Worm (Caenorhabditis elegans): Measurements from ENCODE around the gene W08G11.5.

The W08G11.5 gene

DNA sequence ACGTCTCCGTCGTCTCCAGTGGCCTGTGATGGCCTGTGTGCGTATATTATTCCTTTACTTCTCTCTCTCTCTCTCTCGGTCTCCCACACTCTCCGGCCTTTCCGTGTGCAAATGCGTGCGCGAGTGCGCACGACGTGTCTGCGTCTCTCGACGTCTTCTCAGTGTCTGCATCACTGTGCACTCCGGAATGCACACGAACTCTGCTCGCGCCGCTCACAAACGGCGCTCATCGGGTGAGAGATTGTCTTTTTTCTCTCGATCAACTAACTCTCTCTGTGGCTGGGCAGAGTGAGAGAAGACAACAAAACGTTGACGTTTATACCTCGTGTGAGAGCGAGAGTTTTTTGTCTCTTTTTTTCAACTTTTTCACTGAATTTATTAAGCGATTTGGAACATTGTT, 9.6 kb upstream of the W08G11.5 start (continued):
- TF ChIP-seq ceh-30 (tag; optimal IDR thresholded peaks at IDR 0.05): peak; percentile 47
- peak; percentile 41 for TF ChIP-seq lim-6 (tag; optimal IDR thresholded peaks at IDR 0.05)
- TF ChIP-seq nhr-11 (tag; optimal IDR thresholded peaks at IDR 0.05): no peak
- no peak for TF ChIP-seq fkh-6 (tag; optimal IDR thresholded peaks at IDR 0.05)
- peak; percentile 26 for TF ChIP-seq tbx-7 (tag; optimal IDR thresholded peaks at IDR 0.05)
- no peak for TF ChIP-seq C38D4.7 (GFP tag; optimal IDR thresholded peaks at IDR 0.05)
- peak; percentile 49 for TF ChIP-seq sdc-2 (tag; optimal IDR thresholded peaks at IDR 0.05)
- no peak for TF ChIP-seq elt-4 (tag; optimal IDR thresholded peaks at IDR 0.05)
- TF ChIP-seq ttx-3 (tag; optimal IDR thresholded peaks at IDR 0.05): no peak
- TF ChIP-seq unc-86 (tag; optimal IDR thresholded peaks at IDR 0.05): no peak
- TF ChIP-seq syd-9 (tag; optimal IDR thresholded peaks at IDR 0.05): no peak
- no peak for TF ChIP-seq hlh-13 (GFP tag; optimal IDR thresholded peaks at IDR 0.05)
- no peak for TF ChIP-seq ceh-48 (tag; optimal IDR thresholded peaks at IDR 0.05)
- TF ChIP-seq pha-4 (tag; optimal IDR thresholded peaks at IDR 0.05): no peak
- TF ChIP-seq pat-9 (tag; optimal IDR thresholded peaks at IDR 0.05): no peak
- TF ChIP-seq T23F11.4 (GFP tag; optimal IDR thresholded peaks at IDR 0.05): no peak
- TF ChIP-seq nfya-1 (tag; optimal IDR thresholded peaks at IDR 0.05): peak; percentile 92
- no peak for TF ChIP-seq sox-2 (GFP tag; IDR thresholded peaks at IDR 0.05)
- peak; percentile 68 for TF ChIP-seq pqm-1 (tag; optimal IDR thresholded peaks at IDR 0.05)
- TF ChIP-seq sox-4 (tag; optimal IDR thresholded peaks at IDR 0.05): no peak

DNA sequence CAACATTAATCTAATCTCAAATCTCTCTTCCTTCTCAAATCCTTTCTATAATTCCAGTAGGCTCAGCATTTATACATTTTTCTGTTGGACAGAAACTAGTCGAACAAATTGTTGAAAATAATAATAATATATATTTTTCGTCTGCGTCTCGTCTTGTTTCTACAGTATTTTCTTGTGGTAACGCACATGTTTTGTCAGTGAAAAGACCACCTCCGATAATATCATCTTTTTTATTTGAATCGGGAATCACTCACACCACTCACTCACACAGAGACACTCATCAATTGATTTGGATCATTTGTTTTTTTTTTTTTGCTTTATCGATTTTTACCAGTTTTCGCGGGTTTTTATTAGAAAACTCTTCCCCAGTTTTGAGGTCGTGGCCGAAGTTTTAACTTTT, 8.4 kb upstream of the W08G11.5 start:
- no peak for TF ChIP-seq sox-4 (tag; optimal IDR thresholded peaks at IDR 0.05)
- TF ChIP-seq ceh-6 (GFP tag; optimal IDR thresholded peaks at IDR 0.05): no peak
- no peak for TF ChIP-seq ceh-19 (GFP tag; optimal IDR thresholded peaks at IDR 0.05)
- no peak for TF ChIP-seq hlh-15 (tag; optimal IDR thresholded peaks at IDR 0.05)
- no peak for TF ChIP-seq hlh-8 (tag; optimal IDR thresholded peaks at IDR 0.05)
- TF ChIP-seq tbx-7 (tag; optimal IDR thresholded peaks at IDR 0.05): no peak
- TF ChIP-seq ceh-48 (tag; optimal IDR thresholded peaks at IDR 0.05): no peak
- TF ChIP-seq sdc-2 (tag; optimal IDR thresholded peaks at IDR 0.05): no peak
- TF ChIP-seq odd-2 (tag; optimal IDR thresholded peaks at IDR 0.05): no peak
- no peak for TF ChIP-seq tbx-2 (tag; optimal IDR thresholded peaks at IDR 0.05)
- TF ChIP-seq C08G9.2 (tag; optimal IDR thresholded peaks at IDR 0.05): no peak
- TF ChIP-seq T23F11.4 (GFP tag; optimal IDR thresholded peaks at IDR 0.05): no peak
- TF ChIP-seq npax-4 (tag; optimal IDR thresholded peaks at IDR 0.05): no peak
- no peak for TF ChIP-seq hlh-13 (GFP tag; optimal IDR thresholded peaks at IDR 0.05)

DNA sequence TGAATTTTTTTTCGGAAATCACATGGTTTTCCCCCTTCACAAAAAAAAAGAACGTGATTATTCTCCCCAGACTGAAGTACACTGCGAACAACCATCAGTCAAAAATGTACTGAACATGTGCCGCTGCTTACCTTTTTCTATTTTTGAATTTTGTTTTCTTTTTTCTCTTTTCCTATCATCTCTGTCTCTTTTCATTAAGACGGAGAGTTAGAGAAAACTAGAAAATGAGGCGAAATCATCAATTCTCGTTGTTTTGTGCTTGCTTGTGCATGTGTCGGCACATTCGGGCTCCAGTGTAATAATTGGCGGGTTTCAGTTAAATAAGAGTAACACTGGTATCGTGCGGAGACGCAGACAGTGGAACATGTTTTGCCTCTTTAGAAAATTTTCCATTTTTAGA, 6.0 kb upstream of the W08G11.5 start:
- no peak for TF ChIP-seq syd-9 (tag; optimal IDR thresholded peaks at IDR 0.05)
- no peak for TF ChIP-seq C38D4.7 (GFP tag; optimal IDR thresholded peaks at IDR 0.05)
- no peak for TF ChIP-seq ceh-22 (tag; optimal IDR thresholded peaks at IDR 0.05)
- no peak for TF ChIP-seq dve-1 (tag; optimal IDR thresholded peaks at IDR 0.05)
- TF ChIP-seq zip-5 (tag; optimal IDR thresholded peaks at IDR 0.05): no peak
- TF ChIP-seq tbx-7 (tag; optimal IDR thresholded peaks at IDR 0.05): no peak
- TF ChIP-seq ceh-18 (tag; optimal IDR thresholded peaks at IDR 0.05): peak; percentile 49
- no peak for TF ChIP-seq lin-11 (tag; optimal IDR thresholded peaks at IDR 0.05)
- TF ChIP-seq pat-9 (tag; optimal IDR thresholded peaks at IDR 0.05): no peak
- no peak for TF ChIP-seq hlh-15 (tag; optimal IDR thresholded peaks at IDR 0.05)
- no peak for TF ChIP-seq unc-3 (GFP tag; conservative IDR thresholded peaks at IDR 0.05)
- no peak for TF ChIP-seq unc-3 (tag; optimal IDR thresholded peaks at IDR 0.05)
- TF ChIP-seq F13H6.1 (tag; optimal IDR thresholded peaks at IDR 0.05): no peak
- peak; percentile 32 for TF ChIP-seq nfya-1 (tag; optimal IDR thresholded peaks at IDR 0.05)
- no peak for TF ChIP-seq gmeb-2 (tag; optimal IDR thresholded peaks at IDR 0.05)
- TF ChIP-seq eyg-1 (tag; optimal IDR thresholded peaks at IDR 0.05): no peak
- no peak for TF ChIP-seq unc-86 (tag; optimal IDR thresholded peaks at IDR 0.05)
- TF ChIP-seq ceh-9 (tag; optimal IDR thresholded peaks at IDR 0.05): no peak
